Fruit fly (Drosophila melanogaster) whole organism, embryonic: Measurements from ENCODE around the gene Mettl5.

Source experiments
- Adf1 ChIP-seq: fragments of 200-800 bp; sonication (Bioruptor generic); IDR thresholded peaks from 2 replicates; pipeline ENCODE4 v1.3.6; 2022; ENCODE audit warnings: missing biosample characterization, missing genetic modification characterization
- Awh ChIP-seq: fragments of 200-800 bp; sonication (Bioruptor generic); IDR thresholded peaks from 2 replicates; pipeline ENCODE4, ENCODE4 v1.3.6; 2022; ENCODE audit warnings: missing biosample characterization, missing genetic modification characterization
- CG1024 ChIP-seq: fragments of 200-800 bp; sonication (Bioruptor generic); IDR thresholded peaks from 2 replicates; pipeline ENCODE4 v1.3.6; 2022; ENCODE audit warnings: missing biosample characterization, missing genetic modification characterization
- CG11723 ChIP-seq: fragments of 200-800 bp; sonication (Bioruptor generic); optimal IDR thresholded peaks from 2 replicates; lab custom pipeline; 2017; ENCODE audit warnings: missing biosample characterization, mild to moderate bottlenecking, missing genetic modification characterization
- CG12391 ChIP-seq: fragments of 200-800 bp; sonication (Bioruptor generic); optimal IDR thresholded peaks from 3 replicates; lab custom pipeline; 2018; ENCODE audit warnings: missing biosample characterization, mild to moderate bottlenecking, missing genetic modification characterization, moderate library complexity
- CG13894 ChIP-seq: fragments of 200-800 bp; sonication (Bioruptor generic); optimal IDR thresholded peaks from 3 replicates; lab custom pipeline; 2018; ENCODE audit warnings: missing biosample characterization, mild to moderate bottlenecking, missing genetic modification characterization, moderate library complexity
- CG14014 ChIP-seq: fragments of 200-800 bp; sonication (Bioruptor generic); IDR thresholded peaks from 2 replicates; pipeline ENCODE4 v1.3.6; 2022; ENCODE audit warnings: missing biosample characterization, missing genetic modification characterization
- CG16815 ChIP-seq: fragments of 200-800 bp; sonication (Bioruptor generic); optimal IDR thresholded peaks from 3 replicates; lab custom pipeline; 2017; ENCODE audit warnings: missing biosample characterization, mild to moderate bottlenecking, missing genetic modification characterization
- CG2116 ChIP-seq: fragments of 200-800 bp; sonication (Bioruptor generic); optimal IDR thresholded peaks from 3 replicates; lab custom pipeline; 2018; ENCODE audit warnings: missing biosample characterization, mild to moderate bottlenecking, missing genetic modification characterization
- CG2875 ChIP-seq: fragments of 200-800 bp; sonication (Bioruptor generic); optimal IDR thresholded peaks from 2 replicates; lab custom pipeline; 2017; ENCODE audit warnings: missing biosample characterization, mild to moderate bottlenecking, missing genetic modification characterization, missing genetic modification reagents
- CG30431 ChIP-seq: fragments of 200-800 bp; sonication (Bioruptor generic); optimal IDR thresholded peaks from 2 replicates; lab custom pipeline; 2017; ENCODE audit warnings: missing biosample characterization, missing genetic modification characterization
- CG3065 ChIP-seq: fragments of 200-800 bp; sonication (Bioruptor generic); optimal IDR thresholded peaks from 2 replicates; lab custom pipeline; 2016; ENCODE audit warnings: missing biosample characterization, missing genetic modification characterization
- CG31388 ChIP-seq: fragments of 200-800 bp; sonication (Bioruptor generic); optimal IDR thresholded peaks from 2 replicates; lab custom pipeline; 2016; ENCODE audit warnings: missing biosample characterization, missing genetic modification characterization
- CG32767 ChIP-seq: fragments of 200-800 bp; sonication (Bioruptor generic); IDR thresholded peaks from 2 replicates; pipeline ENCODE4 v1.3.6; 2022; ENCODE audit warnings: missing biosample characterization, missing genetic modification characterization
- CG3995 ChIP-seq: fragments of 200-800 bp; sonication (Bioruptor generic); optimal IDR thresholded peaks from 3 replicates; lab custom pipeline; 2016; ENCODE audit warnings: missing biosample characterization, missing genetic modification characterization
- CG42726 ChIP-seq: fragments of 200-800 bp; sonication (Bioruptor generic); IDR thresholded peaks from 2 replicates; pipeline ENCODE4 v1.3.6; 2022; ENCODE audit warnings: missing biosample characterization, missing genetic modification characterization; ENCODE audit not compliant: partially characterized antibody
- CG4854 ChIP-seq: fragments of 200-800 bp; sonication (Bioruptor generic); optimal IDR thresholded peaks from 2 replicates; lab custom pipeline; 2016; ENCODE audit warnings: missing biosample characterization, missing genetic modification characterization, inconsistent platforms
- CG7556 ChIP-seq: fragments of 200-800 bp; sonication (Bioruptor generic); optimal IDR thresholded peaks from 2 replicates; lab custom pipeline; 2017; ENCODE audit warnings: missing biosample characterization, mild to moderate bottlenecking, missing genetic modification characterization
- CG9797 ChIP-seq: fragments of 200-800 bp; sonication (Bioruptor generic); optimal IDR thresholded peaks from 3 replicates; lab custom pipeline; 2018; ENCODE audit warnings: missing biosample characterization, mild to moderate bottlenecking, missing genetic modification characterization
- CHES-1-like ChIP-seq: fragments of 200-800 bp; sonication (Bioruptor generic); optimal IDR thresholded peaks from 2 replicates; lab custom pipeline; 2016; ENCODE audit warnings: missing biosample characterization, missing genetic modification characterization
- Dip3 ChIP-seq: fragments of 200-800 bp; sonication (Bioruptor generic); optimal IDR thresholded peaks from 3 replicates; lab custom pipeline; 2016; ENCODE audit warnings: missing biosample characterization, missing genetic modification characterization
- Dp ChIP-seq: fragments of 200-800 bp; sonication (Bioruptor generic); optimal IDR thresholded peaks from 2 replicates; lab custom pipeline; 2018; ENCODE audit warnings: missing biosample characterization, mild to moderate bottlenecking, missing genetic modification characterization, moderate library complexity
- Eip74EF ChIP-seq, 2 experiments: fragments of 200-800 bp in 1 of 2; fragments of >200 bp in 1 of 2; sonication (Bioruptor generic) in 1 of 2; optimal IDR thresholded peaks; 2 replicates each; lab custom pipeline; 2017 to 2019; ENCODE audit warnings: missing biosample characterization in 2 of 2, missing genetic modification characterization in 2 of 2, mild to moderate bottlenecking in 1 of 2, moderate library complexity in 1 of 2
- Fer2 ChIP-seq: fragments of 200-800 bp; sonication (Bioruptor generic); optimal IDR thresholded peaks from 2 replicates; lab custom pipeline; 2018; ENCODE audit warnings: missing biosample characterization, mild to moderate bottlenecking, missing genetic modification characterization, moderate library complexity
- Gug ChIP-seq: fragments of 200-800 bp; sonication (Bioruptor generic); IDR thresholded peaks from 4 replicates; pipeline ENCODE4 v1.3.6; 2022; ENCODE audit warnings: missing biosample characterization, missing genetic modification characterization
- HmgD ChIP-seq: fragments of 200-800 bp; sonication (Bioruptor generic); optimal IDR thresholded peaks from 3 replicates; lab custom pipeline; 2016; ENCODE audit warnings: missing biosample characterization, missing genetic modification characterization
- Hr39 ChIP-seq: fragments of >200 bp; optimal IDR thresholded peaks from 2 replicates; lab custom pipeline; 2017
- Hsf ChIP-seq: fragments of 200-800 bp; sonication (Bioruptor generic); optimal IDR thresholded peaks from 3 replicates; lab custom pipeline; 2016; ENCODE audit warnings: missing biosample characterization, missing genetic modification characterization
- Jarid2 ChIP-seq: fragments of 200-800 bp; sonication (Bioruptor generic); optimal IDR thresholded peaks from 3 replicates; lab custom pipeline; 2017; ENCODE audit warnings: mild to moderate bottlenecking, missing biosample characterization, missing genetic modification reagents, missing genetic modification characterization
- MTF-1 ChIP-seq: fragments of 200-800 bp; sonication (Bioruptor generic); optimal IDR thresholded peaks from 2 replicates; lab custom pipeline; 2018; ENCODE audit warnings: missing biosample characterization, mild to moderate bottlenecking, missing genetic modification characterization, borderline replicate concordance
- Mrtf ChIP-seq: fragments of 200-800 bp; sonication (Bioruptor generic); IDR thresholded peaks from 3 replicates; pipeline ENCODE4 v1.3.6; 2022; ENCODE audit warnings: missing biosample characterization, missing genetic modification characterization
- Ssrp ChIP-seq: fragments of 200-800 bp; sonication (Bioruptor generic); optimal IDR thresholded peaks from 2 replicates; lab custom pipeline; 2018; ENCODE audit warnings: missing biosample characterization, mild to moderate bottlenecking, missing genetic modification characterization, moderate library complexity
- Taf1 ChIP-seq: fragments of 200-800 bp; sonication (Bioruptor generic); IDR thresholded peaks from 2 replicates; pipeline ENCODE4 v1.3.6; 2022; ENCODE audit warnings: missing biosample characterization, missing genetic modification characterization
- ap ChIP-seq: fragments of 200-800 bp; sonication (Bioruptor generic); IDR thresholded peaks from 2 replicates; pipeline ENCODE4 v1.3.6; 2022; ENCODE audit warnings: missing biosample characterization, missing genetic modification characterization
- bsh ChIP-seq, 2 experiments: fragments of 200-800 bp; sonication (Bioruptor generic); optimal IDR thresholded peaks; 2 replicates each; lab custom pipeline; 2017 to 2018; ENCODE audit warnings: mild to moderate bottlenecking in 2 of 2, missing biosample characterization in 2 of 2, missing genetic modification characterization in 2 of 2, moderate library complexity in 1 of 2
- caup ChIP-seq: fragments of 200-800 bp; sonication (Bioruptor generic); optimal IDR thresholded peaks from 3 replicates; lab custom pipeline; 2017; ENCODE audit warnings: missing biosample characterization, mild to moderate bottlenecking, missing genetic modification characterization, moderate library complexity; ENCODE audit not compliant: severe bottlenecking
- crc ChIP-seq: fragments of 200-800 bp; sonication (Bioruptor generic); optimal IDR thresholded peaks from 2 replicates; lab custom pipeline; 2016; ENCODE audit warnings: missing biosample characterization, missing genetic modification characterization
- crp ChIP-seq, 2 experiments: fragments of 200-800 bp; sonication (Bioruptor generic); optimal IDR thresholded peaks; 2 replicates in 1 of 2; 3 replicates in 1 of 2; lab custom pipeline; 2017; ENCODE audit warnings: missing biosample characterization in 2 of 2, missing genetic modification characterization in 2 of 2, mild to moderate bottlenecking in 1 of 2, moderate library complexity in 1 of 2
- dysf ChIP-seq: fragments of 200-800 bp; sonication (Bioruptor generic); IDR thresholded peaks from 3 replicates; pipeline ENCODE4 v1.3.6; 2022; ENCODE audit warnings: missing biosample characterization, missing genetic modification characterization
- gem ChIP-seq: fragments of 200-800 bp; sonication (Bioruptor generic); optimal IDR thresholded peaks from 2 replicates; lab custom pipeline; 2019; ENCODE audit warnings: missing biosample characterization, mild to moderate bottlenecking, missing genetic modification characterization, moderate library complexity
- ham ChIP-seq: fragments of 200-800 bp; sonication (Bioruptor generic); IDR thresholded peaks from 2 replicates; pipeline ENCODE4 v1.3.6; 2022; ENCODE audit warnings: missing biosample characterization, missing genetic modification characterization
- maf-S ChIP-seq: fragments of 200-800 bp; sonication (Bioruptor generic); optimal IDR thresholded peaks from 2 replicates; lab custom pipeline; 2016; ENCODE audit warnings: missing biosample characterization, missing genetic modification characterization
- nerfin-1 ChIP-seq: fragments of 200-800 bp; sonication (Bioruptor generic); optimal IDR thresholded peaks from 3 replicates; lab custom pipeline; 2019; ENCODE audit warnings: missing biosample characterization, mild to moderate bottlenecking, missing genetic modification characterization, moderate library complexity
- sr ChIP-seq: fragments of 200-800 bp; sonication (Bioruptor generic); IDR thresholded peaks from 3 replicates; pipeline ENCODE4 v1.3.6; 2022; ENCODE audit warnings: missing biosample characterization, missing genetic modification characterization
- sug ChIP-seq: fragments of 200-800 bp; optimal IDR thresholded peaks from 2 replicates; lab custom pipeline; 2019; ENCODE audit warnings: missing biosample characterization, mild to moderate bottlenecking, missing genetic modification characterization, moderate library complexity
- tap ChIP-seq: fragments of 200-800 bp; optimal IDR thresholded peaks from 3 replicates; lab custom pipeline; 2019; ENCODE audit warnings: missing biosample characterization, mild to moderate bottlenecking, missing genetic modification characterization, moderate library complexity
- tna ChIP-seq: fragments of 200-800 bp; sonication (Bioruptor generic); IDR thresholded peaks from 2 replicates; pipeline ENCODE4 v1.3.6; 2022; ENCODE audit warnings: missing biosample characterization, missing genetic modification characterization; ENCODE audit not compliant: partially characterized antibody
- vvl ChIP-seq: fragments of 200-800 bp; sonication (Bioruptor generic); IDR thresholded peaks from 2 replicates; pipeline ENCODE4 v1.3.6; 2022; ENCODE audit warnings: missing biosample characterization, missing genetic modification characterization
- wek ChIP-seq: fragments of 200-800 bp; sonication (Bioruptor generic); optimal IDR thresholded peaks from 3 replicates; lab custom pipeline; 2018; ENCODE audit warnings: missing biosample characterization, mild to moderate bottlenecking, missing genetic modification characterization, moderate library complexity
- wor ChIP-seq: fragments of 200-800 bp; sonication (Bioruptor generic); IDR thresholded peaks from 2 replicates; pipeline ENCODE4 v1.3.6; 2022; ENCODE audit warnings: missing biosample characterization, missing genetic modification characterization

Gene Mettl5

dm6 chr3L:19264141-19264487 lies 548 bp downstream of the Mettl5 start, which contains the start of gene Max (continued):
- TF ChIP-seq Adf1 (peak; percentile 44; the same call in 1 of the 2 replicates), Dip3 (GFP tag; lab: Kevin White, UChicago) (no peak), CG3995 (GFP tag; lab: Kevin White, UChicago) (peak; percentile 46), CG3065 (GFP tag; lab: Kevin White, UChicago) (no peak), dysf (GFP tag; lab: Robert Waterston, UW) (peak; percentile 73), ap (peak; percentile 48), tap (tag; lab: Kevin White, UChicago) (peak; percentile 79), CHES-1-like (GFP tag; lab: Kevin White, UChicago) (no peak), sug (tag; lab: Kevin White, UChicago) (peak; percentile 76), CG12391 (tag; lab: Kevin White, UChicago) (peak; percentile 90), Fer2 (tag; lab: Kevin White, UChicago) (peak; percentile 52), sr (no peak), CG32767 (GFP tag; lab: Robert Waterston, UW) (peak; percentile 76), CG13894 (tag; lab: Kevin White, UChicago) (no peak), gem (peak; percentile 84), vvl (peak; percentile 90), Dp (GFP tag; lab: Kevin White, UChicago) (peak; percentile 28), CG11723 (GFP tag; lab: Kevin White, UChicago) (peak; percentile 51), CG31388 (GFP tag; lab: Kevin White, UChicago) (no peak), tna (GFP tag; lab: Robert Waterston, UW) (no peak), Taf1 (GFP tag; lab: Robert Waterston, UW) (0 out of 2 replicates have a peak, but pooled peaks have one; percentile 36), CG30431 (peak; percentile 42), Jarid2 (GFP tag; lab: Kevin White, UChicago) (no peak), wor (GFP tag; lab: Robert Waterston, UW) (0 out of 2 replicates have a peak, but pooled peaks have one; percentile 17), CG16815 (GFP tag; lab: Kevin White, UChicago) (no peak), CG2116 (GFP tag; lab: Kevin White, UChicago) (peak; percentile 50), maf-S (GFP tag; lab: Kevin White, UChicago) (no peak), Ssrp (tag; lab: Kevin White, UChicago) (peak; percentile 59), Awh (peak; percentile 52; the same call in 1 of the 2 replicates), Gug (GFP tag; lab: Robert Waterston, UW) (peak; percentile 36; the same call in 1 of the 4 replicates), ham (no peak), MTF-1 (GFP tag; lab: Kevin White, UChicago) (peak; percentile 5), CG14014 (GFP tag; lab: Robert Waterston, UW) (peak; percentile 70), crp (GFP tag; optimal IDR thresholded peaks at IDR 0.05; lab: Kevin White, UChicago) (peak in 1 of 2 experiments; percentile 31), CG1024 (GFP tag; lab: Robert Waterston, UW) (peak; percentile 36; the same call in 1 of the 2 replicates), nerfin-1 (peak; percentile 28), CG42726 (GFP tag; lab: Robert Waterston, UW) (no peak), CG2875 (GFP tag; lab: Kevin White, UChicago) (peak; percentile 52), wek (GFP tag; lab: Kevin White, UChicago) (peak; percentile 99), bsh (GFP tag; optimal IDR thresholded peaks at IDR 0.05; lab: Kevin White, UChicago) (peak in 1 of 2 experiments; percentile 73), HmgD (no peak), CG7556 (peak; percentile 13), crc (no peak), CG4854 (GFP tag; lab: Kevin White, UChicago) (peak; percentile 3), Hr39 (lab: Kevin White, UChicago) (no peak), caup (GFP tag; lab: Kevin White, UChicago) (peak; percentile 75), Mrtf (GFP tag; lab: Robert Waterston, UW) (peak; percentile 37; the same call in 1 of the 3 replicates), Eip74EF (GFP tag; optimal IDR thresholded peaks at IDR 0.05; lab: Kevin White, UChicago) (no peak), CG9797 (GFP tag; lab: Kevin White, UChicago) (peak; percentile 90), Hsf (GFP tag; lab: Kevin White, UChicago) (peak; percentile 54)
